Fruit fly (Drosophila melanogaster) whole organism, pupa: ENCODE measurements around the gene CG8852.

Experiments used
- CG10348 ChIP-seq: fragments of 200-800 bp; sonication (Bioruptor generic); IDR thresholded peaks from 2 replicates; pipeline ENCODE4 v1.3.6; 2022; ENCODE audit warnings: missing biosample characterization, missing genetic modification characterization
- CG12605 ChIP-seq: fragments of 200-800 bp; sonication (Bioruptor generic); IDR thresholded peaks from 2 replicates; pipeline ENCODE4 v1.3.6; 2022; ENCODE audit warnings: missing biosample characterization, missing genetic modification characterization
- CG14655 ChIP-seq: fragments of 200-800 bp; sonication (Bioruptor generic); optimal IDR thresholded peaks from 3 replicates; lab custom pipeline; 2017; ENCODE audit warnings: mild to moderate bottlenecking, missing biosample characterization, missing genetic modification reagents, missing genetic modification characterization
- CG17806 ChIP-seq: fragments of 200-800 bp; sonication (Bioruptor generic); optimal IDR thresholded peaks from 2 replicates; lab custom pipeline; 2018; ENCODE audit warnings: missing biosample characterization, mild to moderate bottlenecking, missing genetic modification characterization, moderate library complexity
- CG4496 ChIP-seq: fragments of 200-800 bp; sonication (Bioruptor generic); IDR thresholded peaks from 3 replicates; pipeline ENCODE4 v1.3.6; 2022; ENCODE audit warnings: missing biosample characterization, missing genetic modification characterization
- CG8159 ChIP-seq: fragments of 200-800 bp; sonication (Bioruptor generic); optimal IDR thresholded peaks from 3 replicates; lab custom pipeline; 2018; ENCODE audit warnings: missing biosample characterization, mild to moderate bottlenecking, missing genetic modification characterization, moderate library complexity
- CG8301 ChIP-seq: fragments of 200-800 bp; sonication (Bioruptor generic); optimal IDR thresholded peaks from 2 replicates; lab custom pipeline; 2018; ENCODE audit warnings: missing biosample characterization, mild to moderate bottlenecking, missing genetic modification characterization
- EcR ChIP-seq: fragments of 200-800 bp; sonication (Bioruptor generic); optimal IDR thresholded peaks from 3 replicates; lab custom pipeline; 2019; ENCODE audit warnings: missing biosample characterization, missing genetic modification characterization, mild to moderate bottlenecking, moderate library complexity, missing genetic modification reagents
- Ets98B ChIP-seq: fragments of 200-800 bp; sonication (Bioruptor generic); IDR thresholded peaks from 2 replicates; pipeline ENCODE4 v1.3.6; 2022; ENCODE audit warnings: missing biosample characterization, missing genetic modification characterization
- Pif1A ChIP-seq: fragments of 200-800 bp; sonication (Bioruptor generic); optimal IDR thresholded peaks from 3 replicates; lab custom pipeline; 2016; ENCODE audit warnings: missing biosample characterization, missing genetic modification characterization
- Snoo ChIP-seq: fragments of 200-800 bp; sonication (Bioruptor generic); optimal IDR thresholded peaks from 3 replicates; lab custom pipeline; 2017; ENCODE audit warnings: missing biosample characterization, mild to moderate bottlenecking, missing genetic modification characterization, inconsistent platforms
- gl ChIP-seq: fragments of 200-800 bp; sonication (Bioruptor generic); optimal IDR thresholded peaks from 2 replicates; lab custom pipeline; 2018; ENCODE audit warnings: missing biosample characterization, mild to moderate bottlenecking, missing genetic modification characterization
- rn ChIP-seq: fragments of 200-800 bp; sonication (Bioruptor generic); IDR thresholded peaks from 2 replicates; pipeline ENCODE4 v1.3.6; 2022; ENCODE audit warnings: missing biosample characterization, missing genetic modification characterization

DNA sequence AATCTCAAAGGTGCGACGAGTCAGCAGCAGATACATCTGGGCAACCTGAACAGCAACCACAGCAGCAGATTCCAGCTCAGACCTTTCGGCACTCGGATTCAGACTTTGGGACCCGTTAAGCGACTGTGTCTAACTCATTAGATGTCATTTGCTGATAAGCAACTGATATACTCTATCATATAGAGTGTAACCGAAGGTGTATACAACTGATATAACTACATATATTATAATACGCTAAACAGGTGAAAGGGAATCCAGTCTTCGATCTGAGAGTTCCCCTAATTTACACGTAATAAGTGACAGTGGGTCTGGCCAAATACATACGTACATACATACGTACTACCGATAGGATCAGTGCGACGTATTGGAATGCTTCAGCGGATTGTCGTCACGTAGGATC lies 25.7 kb downstream of the CG8852 start:
- TF ChIP-seq CG10348 (GFP tag; lab: Robert Waterston, UW) = no peak
- TF ChIP-seq rn (GFP tag; lab: Robert Waterston, UW) = no peak
- no peak for TF ChIP-seq CG12605 (GFP tag; lab: Robert Waterston, UW)
- TF ChIP-seq CG8159 (tag; lab: Kevin White, UChicago) = no peak
- TF ChIP-seq EcR (GFP tag; lab: Kevin White, UChicago) = no peak
- TF ChIP-seq CG8301 (tag; lab: Kevin White, UChicago) = no peak
- no peak for TF ChIP-seq Pif1A (GFP tag; lab: Kevin White, UChicago)
- no peak for TF ChIP-seq Ets98B (GFP tag; lab: Robert Waterston, UW)
- no peak for TF ChIP-seq CG14655 (GFP tag; lab: Kevin White, UChicago)
- no peak for TF ChIP-seq CG17806 (tag; lab: Kevin White, UChicago)
- no peak for TF ChIP-seq gl
- no peak for TF ChIP-seq Snoo (tag; lab: Kevin White, UChicago)
- no peak for TF ChIP-seq CG4496
